Fruit fly (Drosophila melanogaster) whole organism, embryonic: Measurements from ENCODE around the gene me31B.

ENCODE experiments used
- Asciz ChIP-seq: fragments of 200-800 bp; sonication (Bioruptor generic); optimal IDR thresholded peaks from 2 replicates; lab custom pipeline; 2017; ENCODE audit warnings: missing biosample characterization, mild to moderate bottlenecking, missing genetic modification characterization, missing genetic modification reagents
- BEAF-32 ChIP-seq: fragments of 200-800 bp; sonication (Bioruptor generic); optimal IDR thresholded peaks from 3 replicates; lab custom pipeline; 2017; ENCODE audit warnings: missing biosample characterization, missing genetic modification characterization, mild to moderate bottlenecking, moderate library complexity, missing genetic modification reagents
- Bgb ChIP-seq: fragments of 200-800 bp; sonication (Bioruptor generic); IDR thresholded peaks from 2 replicates; pipeline ENCODE4 v1.3.6; 2022; ENCODE audit warnings: missing biosample characterization, missing genetic modification characterization; ENCODE audit not compliant: partially characterized antibody
- CG10267 ChIP-seq: fragments of 200-800 bp; sonication (Bioruptor generic); optimal IDR thresholded peaks from 2 replicates; lab custom pipeline; 2018; ENCODE audit warnings: missing biosample characterization, mild to moderate bottlenecking, missing genetic modification characterization, moderate library complexity
- CG10462 ChIP-seq: fragments of 200-800 bp; sonication (Bioruptor generic); optimal IDR thresholded peaks from 2 replicates; lab custom pipeline; 2016; ENCODE audit warnings: missing biosample characterization, missing genetic modification characterization
- CG10959 ChIP-seq: fragments of 200-800 bp; sonication (Bioruptor generic); IDR thresholded peaks from 2 replicates; pipeline ENCODE4 v1.3.6; 2022; ENCODE audit warnings: missing biosample characterization, missing genetic modification characterization
- CG12219 ChIP-seq: fragments of 200-800 bp; sonication (Bioruptor generic); optimal IDR thresholded peaks from 3 replicates; lab custom pipeline; 2018; ENCODE audit warnings: missing biosample characterization, mild to moderate bottlenecking, missing genetic modification characterization
- CG12299 ChIP-seq: fragments of 200-800 bp; sonication (Bioruptor generic); optimal IDR thresholded peaks from 2 replicates; lab custom pipeline; 2018; ENCODE audit warnings: missing biosample characterization, mild to moderate bottlenecking, missing genetic modification characterization
- CG13296 ChIP-seq: fragments of 200-800 bp; sonication (Bioruptor generic); optimal IDR thresholded peaks from 3 replicates; lab custom pipeline; 2018; ENCODE audit warnings: missing biosample characterization, mild to moderate bottlenecking, missing genetic modification characterization
- CG14014 ChIP-seq: fragments of 200-800 bp; sonication (Bioruptor generic); IDR thresholded peaks from 2 replicates; pipeline ENCODE4 v1.3.6; 2022; ENCODE audit warnings: missing biosample characterization, missing genetic modification characterization
- CG14710 ChIP-seq: fragments of 200-800 bp; sonication (Bioruptor generic); optimal IDR thresholded peaks from 3 replicates; lab custom pipeline; 2019; ENCODE audit warnings: missing biosample characterization, mild to moderate bottlenecking, missing genetic modification characterization, moderate library complexity
- CG15514 ChIP-seq: fragments of 200-800 bp; sonication (Bioruptor generic); optimal IDR thresholded peaks from 3 replicates; lab custom pipeline; 2017; ENCODE audit warnings: missing biosample characterization, missing genetic modification characterization, mild to moderate bottlenecking, moderate library complexity, missing genetic modification reagents
- CG18262 ChIP-seq: fragments of 200-800 bp; optimal IDR thresholded peaks from 3 replicates; lab custom pipeline; 2019; ENCODE audit warnings: missing biosample characterization, mild to moderate bottlenecking, missing genetic modification characterization, moderate library complexity
- CG18764 ChIP-seq: fragments of 200-800 bp; sonication (Bioruptor generic); optimal IDR thresholded peaks from 3 replicates; lab custom pipeline; 2016; ENCODE audit warnings: missing biosample characterization, missing genetic modification characterization
- CG34224 ChIP-seq: fragments of 200-800 bp; sonication (Bioruptor generic); IDR thresholded peaks from 3 replicates; pipeline ENCODE4 v1.3.6; 2022; ENCODE audit warnings: missing biosample characterization, missing genetic modification characterization; ENCODE audit not compliant: partially characterized antibody
- CG3995 ChIP-seq: fragments of 200-800 bp; sonication (Bioruptor generic); optimal IDR thresholded peaks from 3 replicates; lab custom pipeline; 2016; ENCODE audit warnings: missing biosample characterization, missing genetic modification characterization
- CG7271 ChIP-seq: fragments of 200-800 bp; sonication (Bioruptor generic); optimal IDR thresholded peaks from 2 replicates; lab custom pipeline; 2018; ENCODE audit warnings: missing biosample characterization, mild to moderate bottlenecking, missing genetic modification characterization, moderate library complexity
- CG7786 ChIP-seq: fragments of 200-800 bp; sonication (Bioruptor generic); optimal IDR thresholded peaks from 2 replicates; lab custom pipeline; 2016; ENCODE audit warnings: missing biosample characterization, missing genetic modification characterization
- Chrac-16 ChIP-seq: fragments of 200-800 bp; sonication (Bioruptor generic); optimal IDR thresholded peaks from 3 replicates; lab custom pipeline; 2016; ENCODE audit warnings: missing biosample characterization, missing genetic modification characterization
- ERR ChIP-seq: fragments of 200-800 bp; sonication (Bioruptor generic); optimal IDR thresholded peaks from 2 replicates; lab custom pipeline; 2016; ENCODE audit warnings: missing biosample characterization, missing genetic modification characterization
- Hsf ChIP-seq: fragments of 200-800 bp; sonication (Bioruptor generic); optimal IDR thresholded peaks from 3 replicates; lab custom pipeline; 2016; ENCODE audit warnings: missing biosample characterization, missing genetic modification characterization
- Med ChIP-seq: fragments of 200-800 bp; sonication (Bioruptor generic); peaks from one replicate; lab custom pipeline; 2016; ENCODE audit warnings: missing biosample characterization, missing genetic modification characterization, mild to moderate bottlenecking, inconsistent platforms, moderate library complexity
- Ptx1 ChIP-seq: fragments of 200-800 bp; sonication (Bioruptor generic); IDR thresholded peaks from 2 replicates; pipeline ENCODE4 v1.3.6; 2022; ENCODE audit warnings: missing biosample characterization, missing genetic modification characterization
- Trl ChIP-seq, 3 experiments: fragments of >200 bp in 2 of 3; fragments of 200-800 bp in 1 of 3; sonication (Bioruptor generic) in 1 of 3; optimal IDR thresholded peaks; 2 replicates in 1 of 3; 3 replicates in 2 of 3; lab custom pipeline; 2016 to 2017; ENCODE audit warnings: missing biosample characterization in 1 of 3, missing genetic modification characterization in 1 of 3
- Usf ChIP-seq: fragments of 200-800 bp; sonication (Bioruptor generic); optimal IDR thresholded peaks from 2 replicates; lab custom pipeline; 2017; ENCODE audit warnings: missing genotype, missing biosample characterization, missing genetic modification characterization
- Vsx1 ChIP-seq: fragments of 200-800 bp; sonication (Bioruptor generic); optimal IDR thresholded peaks from 2 replicates; lab custom pipeline; 2017; ENCODE audit warnings: missing biosample characterization, mild to moderate bottlenecking, missing genetic modification characterization, missing genetic modification reagents
- Xrp1 ChIP-seq: fragments of 200-800 bp; sonication (Bioruptor generic); IDR thresholded peaks from 2 replicates; pipeline ENCODE4 v1.3.6; 2022; ENCODE audit warnings: missing biosample characterization, missing genetic modification characterization
- YL-1 ChIP-seq: fragments of 200-800 bp; sonication (Bioruptor generic); optimal IDR thresholded peaks from 3 replicates; lab custom pipeline; 2017; ENCODE audit warnings: missing biosample characterization, mild to moderate bottlenecking, missing genetic modification characterization
- ac ChIP-seq: fragments of 200-800 bp; sonication (Bioruptor generic); optimal IDR thresholded peaks from 3 replicates; lab custom pipeline; 2017; ENCODE audit warnings: missing biosample characterization, mild to moderate bottlenecking, missing genetic modification characterization
- ato ChIP-seq: fragments of 200-800 bp; sonication (Bioruptor generic); IDR thresholded peaks from 2 replicates; pipeline ENCODE4 v1.3.6; 2022; ENCODE audit warnings: missing biosample characterization, missing genetic modification characterization; ENCODE audit not compliant: partially characterized antibody
- da ChIP-seq: fragments of 200-800 bp; sonication (Bioruptor generic); optimal IDR thresholded peaks from 2 replicates; lab custom pipeline; 2016; ENCODE audit warnings: missing biosample characterization, missing genetic modification characterization
- disco-r ChIP-seq: fragments of 200-800 bp; sonication (Bioruptor generic); optimal IDR thresholded peaks from 2 replicates; lab custom pipeline; 2016; ENCODE audit warnings: missing biosample characterization, missing genetic modification characterization
- dmrt11E ChIP-seq: fragments of 200-800 bp; sonication (Bioruptor generic); optimal IDR thresholded peaks from 3 replicates; lab custom pipeline; 2018; ENCODE audit warnings: missing biosample characterization, mild to moderate bottlenecking, missing genetic modification characterization, moderate library complexity
- fd64A ChIP-seq: fragments of 200-800 bp; sonication (Bioruptor generic); optimal IDR thresholded peaks from 3 replicates; lab custom pipeline; 2018; ENCODE audit warnings: missing biosample characterization, mild to moderate bottlenecking, missing genetic modification characterization
- fd96Cb ChIP-seq: fragments of 200-800 bp; sonication (Bioruptor generic); optimal IDR thresholded peaks from 2 replicates; lab custom pipeline; 2018; ENCODE audit warnings: missing biosample characterization, mild to moderate bottlenecking, missing genetic modification characterization, moderate library complexity
- ind ChIP-seq: fragments of 200-800 bp; sonication (Bioruptor generic); optimal IDR thresholded peaks from 3 replicates; lab custom pipeline; 2016; ENCODE audit warnings: missing biosample characterization, missing genetic modification characterization
- jigr1 ChIP-seq: fragments of 200-800 bp; sonication (Bioruptor generic); IDR thresholded peaks from 3 replicates; pipeline ENCODE4 v1.3.6; 2022; ENCODE audit warnings: missing biosample characterization, missing genetic modification characterization
- kay ChIP-seq: fragments of 200-800 bp; sonication (Bioruptor generic); optimal IDR thresholded peaks from 2 replicates; lab custom pipeline; 2016; ENCODE audit warnings: missing biosample characterization, missing genetic modification characterization
- nom ChIP-seq: fragments of 200-800 bp; sonication (Bioruptor generic); optimal IDR thresholded peaks from 2 replicates; lab custom pipeline; 2017; ENCODE audit warnings: missing biosample characterization, missing genetic modification characterization, mild to moderate bottlenecking, moderate library complexity, missing genetic modification reagents
- org-1 ChIP-seq: fragments of 200-800 bp; sonication (Bioruptor generic); optimal IDR thresholded peaks from 2 replicates; lab custom pipeline; 2017; ENCODE audit warnings: missing biosample characterization, missing genetic modification characterization
- otp ChIP-seq: fragments of 200-800 bp; sonication (Bioruptor generic); IDR thresholded peaks from 3 replicates; pipeline ENCODE4, ENCODE4 v1.3.6; 2022; ENCODE audit warnings: missing biosample characterization, missing genetic modification characterization
- peb ChIP-seq: fragments of 200-800 bp; sonication (Bioruptor generic); IDR thresholded peaks from 2 replicates; pipeline ENCODE4 v1.3.6; 2022; ENCODE audit warnings: missing biosample characterization, missing genetic modification characterization
- phol ChIP-seq: fragments of 200-800 bp; sonication (Bioruptor generic); optimal IDR thresholded peaks from 3 replicates; lab custom pipeline; 2018; ENCODE audit warnings: missing biosample characterization, mild to moderate bottlenecking, missing genetic modification characterization, moderate library complexity
- sob ChIP-seq: fragments of 200-800 bp; sonication (Bioruptor generic); IDR thresholded peaks from 2 replicates; pipeline ENCODE4 v1.3.6; 2022; ENCODE audit warnings: missing biosample characterization, missing genetic modification characterization
- stwl ChIP-seq: fragments of 200-800 bp; sonication (Bioruptor generic); optimal IDR thresholded peaks from 3 replicates; lab custom pipeline; 2018; ENCODE audit warnings: missing biosample characterization, mild to moderate bottlenecking, missing genetic modification characterization, moderate library complexity
- vnd ChIP-seq: fragments of 200-800 bp; sonication (Bioruptor generic); IDR thresholded peaks from 3 replicates; pipeline ENCODE4 v1.3.6; 2022; ENCODE audit warnings: missing biosample characterization, missing genetic modification characterization; ENCODE audit not compliant: partially characterized antibody
- vvl ChIP-seq: fragments of 200-800 bp; sonication (Bioruptor generic); IDR thresholded peaks from 2 replicates; pipeline ENCODE4 v1.3.6; 2022; ENCODE audit warnings: missing biosample characterization, missing genetic modification characterization
- zen ChIP-seq: fragments of 200-800 bp; sonication (Bioruptor generic); optimal IDR thresholded peaks from 3 replicates; lab custom pipeline; 2018; ENCODE audit warnings: missing biosample characterization, mild to moderate bottlenecking, missing genetic modification characterization, moderate library complexity

The me31B gene

DNA sequence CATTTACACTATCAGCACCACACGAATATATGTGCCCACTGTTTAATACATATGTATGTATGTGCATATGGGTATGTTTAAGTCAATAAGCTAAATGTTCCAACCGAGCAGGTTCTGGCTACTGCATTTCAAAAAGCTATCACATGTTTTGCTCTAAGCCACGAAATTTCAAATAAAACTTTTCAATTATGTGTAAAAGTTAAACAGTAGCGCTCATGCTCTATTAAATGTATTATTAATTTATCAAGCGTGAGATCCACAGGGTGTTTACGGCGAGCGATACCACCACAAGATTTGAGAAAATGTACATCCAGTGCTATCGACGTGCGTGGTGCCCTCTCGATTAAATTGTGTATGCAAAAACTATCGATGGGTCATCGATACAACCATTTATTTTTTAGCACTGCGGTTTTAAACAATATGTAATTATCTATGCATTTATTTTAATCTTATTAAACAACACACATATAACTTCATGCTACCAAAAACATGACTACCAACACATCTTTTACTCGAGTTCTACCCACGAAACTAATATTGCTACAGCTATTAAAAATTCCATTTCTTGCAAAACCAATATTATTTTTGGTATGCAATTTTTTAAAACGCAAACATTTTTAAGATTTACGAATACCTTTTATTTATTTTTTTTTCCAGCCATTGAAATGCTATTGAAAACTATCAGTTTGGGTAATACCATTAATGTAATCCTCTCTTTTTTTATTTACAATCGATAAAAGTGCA, 21.8 kb downstream of the me31B start, which contains the start of gene Pten (continued):
- TF ChIP-seq Xrp1 (GFP tag; lab: Robert Waterston, UW) (peak; percentile 73), ERR (GFP tag; lab: Kevin White, UChicago) (peak; percentile 9), zen (tag; lab: Kevin White, UChicago) (peak; percentile 77), nom (GFP tag; lab: Kevin White, UChicago) (peak; percentile 29), BEAF-32 (GFP tag; lab: Kevin White, UChicago) (peak; percentile 88), vvl (GFP tag; lab: Robert Waterston, UW) (peak; percentile 58; the same call in 1 of the 2 replicates), phol (tag; lab: Kevin White, UChicago) (peak; percentile 85), disco-r (GFP tag; lab: Kevin White, UChicago) (no peak), CG10462 (GFP tag; lab: Kevin White, UChicago) (peak; percentile 60), otp (GFP tag; lab: Robert Waterston, UW) (no peak; the same call in 2 of the 3 replicates), ac (no peak), CG12219 (peak; percentile 27), peb (GFP tag; lab: Robert Waterston, UW) (no peak), Chrac-16 (peak; percentile 68), CG14710 (tag; lab: Kevin White, UChicago) (peak; percentile 90), vnd (GFP tag; lab: Robert Waterston, UW) (peak; percentile 85), CG15514 (GFP tag; lab: Kevin White, UChicago) (no peak), kay (GFP tag; lab: Kevin White, UChicago) (peak; percentile 61), Hsf (peak; percentile 63), org-1 (GFP tag; lab: Kevin White, UChicago) (no peak), Trl (optimal IDR thresholded peaks at IDR 0.05; lab: Kevin White, UChicago) (no peak), Trl (GFP tag; optimal IDR thresholded peaks at IDR 0.05; lab: Kevin White, UChicago) (peak; percentile 78), CG12299 (tag; lab: Kevin White, UChicago) (peak; percentile 53), da (no peak), fd64A (GFP tag; lab: Kevin White, UChicago) (no peak), CG14014 (GFP tag; lab: Robert Waterston, UW) (peak; percentile 61; the same call in 1 of the 2 replicates), Ptx1 (GFP tag; lab: Robert Waterston, UW) (no peak), CG13296 (GFP tag; lab: Kevin White, UChicago) (peak; percentile 51), CG10959 (GFP tag; lab: Robert Waterston, UW) (no peak), YL-1 (GFP tag; lab: Kevin White, UChicago) (peak; percentile 79), ind (peak; percentile 71), CG34224 (GFP tag; lab: Robert Waterston, UW) (peak; percentile 80), sob (GFP tag; lab: Robert Waterston, UW) (0 out of 2 replicates have a peak, but pooled peaks have one; percentile 54), dmrt11E (peak; percentile 68), CG18262 (tag; lab: Kevin White, UChicago) (peak; percentile 84), Asciz (no peak), jigr1 (GFP tag; lab: Robert Waterston, UW) (peak; percentile 88; the same call in 1 of the 3 replicates), Vsx1 (GFP tag; lab: Kevin White, UChicago) (no peak), fd96Cb (peak; percentile 80), Usf (GFP tag; lab: Kevin White, UChicago) (no peak), Med (GFP tag; lab: Kevin White, UChicago) (peak; percentile 94), CG3995 (peak; percentile 5), ato (GFP tag; lab: Robert Waterston, UW) (peak; percentile 87), Bgb (GFP tag; lab: Robert Waterston, UW) (peak; percentile 91), CG7271 (tag; lab: Kevin White, UChicago) (peak; percentile 16), CG10267 (peak; percentile 76), CG7786 (GFP tag; lab: Kevin White, UChicago) (peak; percentile 48), CG18764 (GFP tag; lab: Kevin White, UChicago) (peak; percentile 100), stwl (peak; percentile 60)
